Worm (Caenorhabditis elegans): ENCODE measurements around the gene snb-7.

DNA sequence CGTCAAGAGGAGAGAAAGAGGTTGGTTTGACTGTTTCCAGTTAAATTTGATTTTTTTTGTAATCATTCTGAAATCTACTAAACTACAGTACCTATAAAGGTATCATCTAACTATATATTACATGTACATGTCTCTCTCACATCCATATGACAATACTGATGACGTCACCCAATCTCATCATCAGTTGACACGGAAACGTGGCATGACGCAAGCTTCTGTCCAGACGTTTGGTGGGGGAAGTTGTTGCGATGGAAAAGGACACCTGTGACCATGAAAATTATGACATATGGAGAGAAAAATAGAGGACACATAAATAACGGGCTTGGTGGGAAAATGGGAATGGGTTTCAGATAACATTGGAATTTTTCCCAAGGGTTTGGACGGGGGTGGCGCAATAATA lies 11.7 kb upstream of the snb-7 start:
- TF ChIP-seq skn-1 (tag; optimal IDR thresholded peaks at IDR 0.05) (no peak), lin-13 (GFP tag; optimal IDR thresholded peaks at IDR 0.05) (no peak)
